Fruit fly (Drosophila melanogaster) S2 (cell line): ENCODE results near the gene Nf1.

Experiments
- CG8478 ChIP-seq: fragments of >200 bp; optimal IDR thresholded peaks from 2 replicates; lab custom pipeline; 2018
- CTCF ChIP-seq, 2 experiments: fragments of >200 bp; optimal IDR thresholded peaks; 2 replicates each; lab custom pipeline; 2018

DNA sequence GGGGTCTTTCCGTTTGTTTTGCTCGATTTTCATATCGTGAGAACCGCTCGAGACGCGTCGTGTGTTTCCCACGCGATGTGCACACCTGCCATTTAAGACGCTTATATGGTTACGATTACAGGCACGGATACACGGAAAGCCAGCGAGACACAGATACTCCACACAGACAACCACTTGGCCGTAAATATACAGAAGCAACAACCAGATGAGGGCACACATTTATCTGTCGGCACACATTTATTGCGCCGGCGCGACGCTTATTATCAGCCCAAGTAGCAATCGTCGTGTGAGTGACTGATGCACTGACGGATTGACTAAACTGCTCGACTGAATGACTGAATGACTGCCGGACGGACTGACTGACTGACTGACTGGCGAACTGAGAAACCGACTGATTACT, 47.7 kb downstream of the Nf1 start:
- no peak for TF ChIP-seq CG8478 (lab: Kevin White, UChicago)
- TF ChIP-seq CTCF (optimal IDR thresholded peaks at IDR 0.05; lab: Kevin White, UChicago) = no peak
